Fruit fly (Drosophila melanogaster): ENCODE measurements around the gene APC7.

Gene APC7

dm6 chrX:6571234-6571915 is 25.5 kb upstream of the APC7 start (continued):
- TF ChIP-seq CG8924 (tag; optimal IDR thresholded peaks at IDR 0.05) = peak; percentile 92
- peak; percentile 35 for TF ChIP-seq CG6765 (GFP tag; optimal IDR thresholded peaks at IDR 0.05)
- peak; percentile 5 for TF ChIP-seq HLHmδ (GFP tag; optimal IDR thresholded peaks at IDR 0.05)
- TF ChIP-seq scrt (GFP tag; optimal IDR thresholded peaks at IDR 0.05) = peak; percentile 76
- TF ChIP-seq BEAF-32 (GFP tag; optimal IDR thresholded peaks at IDR 0.05) = no peak
- peak; percentile 89 for TF ChIP-seq CG15696 (tag; optimal IDR thresholded peaks at IDR 0.05)
- peak; percentile 89 for TF ChIP-seq bcd (GFP tag; optimal IDR thresholded peaks at IDR 0.05)
- TF ChIP-seq CG1529 (GFP tag; optimal IDR thresholded peaks at IDR 0.05) = peak; percentile 92
- TF ChIP-seq CG2120 (GFP tag; optimal IDR thresholded peaks at IDR 0.05) = peak; percentile 44
- peak; percentile 28 for TF ChIP-seq pros (GFP tag; optimal IDR thresholded peaks at IDR 0.05)
- TF ChIP-seq B-H2 (GFP tag; optimal IDR thresholded peaks at IDR 0.05) = peak; percentile 20
- no peak for TF ChIP-seq gfzf (GFP tag; optimal IDR thresholded peaks at IDR 0.05)
- TF ChIP-seq CG13296 (GFP tag; optimal IDR thresholded peaks at IDR 0.05) = peak; percentile 84
- no peak for TF ChIP-seq knrl (GFP tag; IDR thresholded peaks at IDR 0.05; ENCODE audit: partially characterized antibody)
- TF ChIP-seq CG5245 (GFP tag; optimal IDR thresholded peaks at IDR 0.05) = peak; percentile 71
- peak; percentile 94 for TF ChIP-seq CG13424 (tag; optimal IDR thresholded peaks at IDR 0.05)
- TF ChIP-seq H2.0 (GFP tag; IDR thresholded peaks at IDR 0.05) = peak; percentile 79
- TF ChIP-seq CG17612 (GFP tag; IDR thresholded peaks at IDR 0.05) = peak; percentile 40; the same call in 1 of the 2 replicates
- peak; percentile 78 for TF ChIP-seq E2f1 (GFP tag; IDR thresholded peaks at IDR 0.05)
- TF ChIP-seq Lhr (GFP tag; optimal IDR thresholded peaks at IDR 0.05) = peak; percentile 80
- peak; percentile 96 for TF ChIP-seq CG10979 (tag; optimal IDR thresholded peaks at IDR 0.05)
- TF ChIP-seq shn (GFP tag; optimal IDR thresholded peaks at IDR 0.05) = peak; percentile 35
- peak; percentile 59 for TF ChIP-seq CG4617 (GFP tag; optimal IDR thresholded peaks at IDR 0.05; ENCODE audit: borderline replicate concordance)
- TF ChIP-seq CG18011 (GFP tag; optimal IDR thresholded peaks at IDR 0.05) = peak; percentile 12
- TF ChIP-seq D19B (GFP tag; optimal IDR thresholded peaks at IDR 0.05) = peak; percentile 42
- TF ChIP-seq CG1792 (GFP tag; optimal IDR thresholded peaks at IDR 0.05) = no peak
- TF ChIP-seq CG31441 (GFP tag; IDR thresholded peaks at IDR 0.05) = peak; percentile 97
- TF ChIP-seq gsb-n (tag; optimal IDR thresholded peaks at IDR 0.05) = peak; percentile 93
- peak; percentile 61 for TF ChIP-seq CG10543 (GFP tag; optimal IDR thresholded peaks at IDR 0.05)
- TF ChIP-seq CG1233 (GFP tag; optimal IDR thresholded peaks at IDR 0.05) = peak; percentile 87
- no peak for TF ChIP-seq hth (optimal IDR thresholded peaks at IDR 0.05)
- TF ChIP-seq HLH54F (GFP tag; optimal IDR thresholded peaks at IDR 0.05) = no peak
- TF ChIP-seq Pdp1 (GFP tag; optimal IDR thresholded peaks at IDR 0.05) = peak; percentile 52 to 60
- peak; percentile 63 for TF ChIP-seq CG6654 (GFP tag; optimal IDR thresholded peaks at IDR 0.05)
- TF ChIP-seq CG33557 (GFP tag; optimal IDR thresholded peaks at IDR 0.05) = peak; percentile 92
- peak; percentile 60 for TF ChIP-seq kay (GFP tag; optimal IDR thresholded peaks at IDR 0.05)
- TF ChIP-seq CG10366 (GFP tag; IDR thresholded peaks at IDR 0.05) = peak; percentile 59
- TF ChIP-seq toy (GFP tag; IDR thresholded peaks at IDR 0.05) = no peak
- no peak for TF ChIP-seq repo (GFP tag; optimal IDR thresholded peaks at IDR 0.05)
- TF ChIP-seq sug (tag; optimal IDR thresholded peaks at IDR 0.05) = peak; percentile 76
- TF ChIP-seq CG14441 (GFP tag; IDR thresholded peaks at IDR 0.05) = peak; percentile 66; the same call in 1 of the 2 replicates
- TF ChIP-seq Stat92E (GFP tag; optimal IDR thresholded peaks at IDR 0.05) = peak in 1 of 3 experiments; percentile 81
- TF ChIP-seq Xbp1 (GFP tag; optimal IDR thresholded peaks at IDR 0.05) = peak; percentile 86
- peak; percentile 31; the same call in 1 of the 2 replicates for TF ChIP-seq CG8765 (GFP tag; IDR thresholded peaks at IDR 0.05)
- TF ChIP-seq Dek (tag; optimal IDR thresholded peaks at IDR 0.05) = peak; percentile 79
- TF ChIP-seq mirr (GFP tag; optimal IDR thresholded peaks at IDR 0.05) = no peak
- TF ChIP-seq CG7928 (GFP tag; optimal IDR thresholded peaks at IDR 0.05) = peak; percentile 35
- peak; percentile 84 for TF ChIP-seq lab (GFP tag; optimal IDR thresholded peaks at IDR 0.05)

Data from whole organism, embryonic.